Fruit fly (Drosophila melanogaster): ENCODE results near the gene Spn77Bc.

Gene Spn77Bc

dm6 chr3L:20353149-20353548 is 10.7 kb downstream of the Spn77Bc start, which contains the start of gene CG5618:
CG5618 (plus strand) TSS chr3L:20353449.
- no peak for TF ChIP-seq Snoo (tag; optimal IDR thresholded peaks at IDR 0.05)
- no peak for TF ChIP-seq CG34367 (tag; optimal IDR thresholded peaks at IDR 0.05)
- no peak for TF ChIP-seq CG10348 (GFP tag; IDR thresholded peaks at IDR 0.05)
- TF ChIP-seq EcR (GFP tag; optimal IDR thresholded peaks at IDR 0.05): no peak
- no peak for TF ChIP-seq Pif1A (GFP tag; optimal IDR thresholded peaks at IDR 0.05)
- no peak for TF ChIP-seq CG17806 (tag; optimal IDR thresholded peaks at IDR 0.05)
- no peak for TF ChIP-seq Ets98B (GFP tag; IDR thresholded peaks at IDR 0.05)

- TF ChIP-seq CG32121 (GFP tag; IDR thresholded peaks at IDR 0.05) (0 out of 2 replicates have a peak, but pooled peaks have one; percentile 9), CG12605 (GFP tag; IDR thresholded peaks at IDR 0.05) (0 out of 2 replicates have a peak, but pooled peaks have one; percentile 13), CG8159 (tag; optimal IDR thresholded peaks at IDR 0.05) (peak; percentile 87), D1 (tag; optimal IDR thresholded peaks at IDR 0.05) (no peak)
Measured at dm6 chr3L:20353726-20354332, 11.4 kb downstream of the Spn77Bc start.

- TF ChIP-seq CG34367 (tag; optimal IDR thresholded peaks at IDR 0.05): no peak
- no peak for TF ChIP-seq CG12605 (GFP tag; IDR thresholded peaks at IDR 0.05)
- TF ChIP-seq Snoo (tag; optimal IDR thresholded peaks at IDR 0.05): no peak
- TF ChIP-seq CG13204 (GFP tag; optimal IDR thresholded peaks at IDR 0.05): no peak
- no peak for TF ChIP-seq fd96Ca (GFP tag; IDR thresholded peaks at IDR 0.05)
Measured at dm6 chr3L:20354363-20354762, 11.9 kb downstream of the Spn77Bc start.

dm6 chr3L:20354872-20355271 is 12.4 kb downstream of the Spn77Bc start:
- no peak for TF ChIP-seq CG10348 (GFP tag; IDR thresholded peaks at IDR 0.05)
- peak; percentile 82 for TF ChIP-seq EcR (GFP tag; optimal IDR thresholded peaks at IDR 0.05)

- TF ChIP-seq CG15710 (tag; optimal IDR thresholded peaks at IDR 0.05) (no peak), Pif1B (GFP tag; optimal IDR thresholded peaks at IDR 0.05) (no peak), CG32121 (GFP tag; IDR thresholded peaks at IDR 0.05) (no peak), fd96Ca (GFP tag; IDR thresholded peaks at IDR 0.05) (no peak), Pif1A (GFP tag; optimal IDR thresholded peaks at IDR 0.05) (no peak), CG8159 (tag; optimal IDR thresholded peaks at IDR 0.05) (no peak), CG17806 (tag; optimal IDR thresholded peaks at IDR 0.05) (no peak), CG34367 (tag; optimal IDR thresholded peaks at IDR 0.05) (no peak), rn (GFP tag; IDR thresholded peaks at IDR 0.05) (no peak)
Measured at dm6 chr3L:20356613-20357012, 14.2 kb downstream of the Spn77Bc start, which contains the start of gene kin17. kin17 (plus strand) TSS chr3L:20356807.

- TF ChIP-seq CG8159 (tag; optimal IDR thresholded peaks at IDR 0.05) (no peak), CG14655 (GFP tag; optimal IDR thresholded peaks at IDR 0.05) (no peak), Ets98B (GFP tag; IDR thresholded peaks at IDR 0.05) (no peak), EcR (GFP tag; optimal IDR thresholded peaks at IDR 0.05) (no peak), gl (tag; optimal IDR thresholded peaks at IDR 0.05) (no peak), D1 (tag; optimal IDR thresholded peaks at IDR 0.05) (no peak), CG34367 (tag; optimal IDR thresholded peaks at IDR 0.05) (no peak)
Measured at dm6 chr3L:20358212-20358611, 15.8 kb downstream of the Spn77Bc start, which contains the start of gene CG5665. CG5665 (plus strand) TSS chr3L:20358512.

dm6 chr3L:20361389-20361788 is 19.0 kb downstream of the Spn77Bc start, which contains the start of gene Prim2:
Prim2 (minus strand) TSS chr3L:20361585.
- TF ChIP-seq CG8301 (tag; optimal IDR thresholded peaks at IDR 0.05) (no peak), CG17806 (tag; optimal IDR thresholded peaks at IDR 0.05) (no peak), CG34367 (tag; optimal IDR thresholded peaks at IDR 0.05) (no peak), fd96Ca (GFP tag; IDR thresholded peaks at IDR 0.05) (no peak), CG9948 (tag; optimal IDR thresholded peaks at IDR 0.05) (no peak), CG32121 (GFP tag; IDR thresholded peaks at IDR 0.05) (no peak), gl (tag; optimal IDR thresholded peaks at IDR 0.05) (no peak), CG10348 (GFP tag; IDR thresholded peaks at IDR 0.05) (no peak), CG13204 (GFP tag; optimal IDR thresholded peaks at IDR 0.05) (no peak), Ets98B (GFP tag; IDR thresholded peaks at IDR 0.05) (no peak), Pif1B (GFP tag; optimal IDR thresholded peaks at IDR 0.05) (no peak), CG14655 (GFP tag; optimal IDR thresholded peaks at IDR 0.05) (no peak), CG4496 (GFP tag; IDR thresholded peaks at IDR 0.05) (no peak)

dm6 chr3L:20366074-20366473 is 23.6 kb downstream of the Spn77Bc start:
- TF ChIP-seq CG10348 (GFP tag; IDR thresholded peaks at IDR 0.05) (no peak), CG9948 (tag; optimal IDR thresholded peaks at IDR 0.05) (no peak), EcR (GFP tag; optimal IDR thresholded peaks at IDR 0.05) (no peak), CG15710 (tag; optimal IDR thresholded peaks at IDR 0.05) (no peak), gl (tag; optimal IDR thresholded peaks at IDR 0.05) (no peak), fd96Ca (GFP tag; IDR thresholded peaks at IDR 0.05) (no peak), Pif1A (GFP tag; optimal IDR thresholded peaks at IDR 0.05) (no peak), Snoo (tag; optimal IDR thresholded peaks at IDR 0.05) (no peak), CG32121 (GFP tag; IDR thresholded peaks at IDR 0.05) (no peak), Ets98B (GFP tag; IDR thresholded peaks at IDR 0.05) (no peak), CG17806 (tag; optimal IDR thresholded peaks at IDR 0.05) (no peak), CG34367 (tag; optimal IDR thresholded peaks at IDR 0.05) (no peak), CG12605 (GFP tag; IDR thresholded peaks at IDR 0.05) (no peak), CG8301 (tag; optimal IDR thresholded peaks at IDR 0.05) (no peak), Pif1B (GFP tag; optimal IDR thresholded peaks at IDR 0.05) (no peak), D1 (tag; optimal IDR thresholded peaks at IDR 0.05) (no peak), CG14655 (GFP tag; optimal IDR thresholded peaks at IDR 0.05) (no peak), rn (GFP tag; IDR thresholded peaks at IDR 0.05) (no peak), CG8159 (tag; optimal IDR thresholded peaks at IDR 0.05) (no peak)

Measured in whole organism, pupa.